Worm (Caenorhabditis elegans): ENCODE results near the gene aexr-2.
A peak's percentile ranks its signal among the peaks of the same experiment; 100 is the strongest.

DNA sequence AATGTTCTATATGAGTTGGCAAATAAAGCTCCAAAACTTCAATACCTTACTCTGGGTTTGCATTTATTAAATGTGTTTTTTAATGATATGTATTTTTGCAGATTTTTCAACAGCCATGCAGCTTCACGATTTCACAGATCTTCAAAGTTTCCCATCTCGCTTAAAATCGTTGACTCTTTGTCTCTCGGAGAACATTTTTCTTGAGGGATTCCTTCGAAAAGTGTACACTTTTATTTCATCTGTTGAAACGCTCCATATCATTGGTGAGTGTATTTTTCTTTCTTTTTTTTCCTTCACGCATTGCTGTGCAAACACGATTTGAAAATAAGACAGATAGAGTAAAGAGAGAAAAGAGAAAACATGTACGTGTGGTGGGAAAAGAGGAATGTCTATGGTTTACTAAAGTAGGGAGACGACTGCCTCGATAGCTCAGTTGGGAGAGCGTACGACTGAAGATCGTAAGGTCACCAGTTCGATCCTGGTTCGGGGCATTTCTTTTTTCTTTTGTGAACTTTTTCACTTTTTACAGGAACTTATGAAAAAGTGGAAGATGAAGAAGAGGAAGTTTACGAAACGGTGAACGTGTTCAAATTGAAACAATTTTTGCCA is 38.1 kb downstream of the aexr-2 start:
- peak; percentile 63 for TF ChIP-seq him-1 (tag; optimal IDR thresholded peaks at IDR 0.05)
- peak; percentile 75 for TF ChIP-seq W03F9.2 (tag; optimal IDR thresholded peaks at IDR 0.05)
- peak; percentile 77 for TF ChIP-seq dao-5 (tag; optimal IDR thresholded peaks at IDR 0.05)
